Fruit fly (Drosophila melanogaster) whole organism, embryonic: ENCODE data around the gene CG10165.

Experiments used
- Aef1 ChIP-seq: fragments of 200-800 bp; sonication (Bioruptor generic); IDR thresholded peaks from 3 replicates; pipeline ENCODE4 v1.3.6; 2022; ENCODE audit warnings: missing biosample characterization, missing genetic modification characterization
- B-H2 ChIP-seq: fragments of 200-800 bp; sonication (Bioruptor generic); optimal IDR thresholded peaks from 2 replicates; lab custom pipeline; 2018; ENCODE audit warnings: missing biosample characterization, mild to moderate bottlenecking, missing genetic modification characterization
- BEAF-32 ChIP-seq: fragments of 200-800 bp; sonication (Bioruptor generic); optimal IDR thresholded peaks from 3 replicates; lab custom pipeline; 2017; ENCODE audit warnings: missing biosample characterization, missing genetic modification characterization, mild to moderate bottlenecking, moderate library complexity, missing genetic modification reagents
- CG12769 ChIP-seq: fragments of 200-800 bp; sonication (Bioruptor generic); optimal IDR thresholded peaks from 2 replicates; lab custom pipeline; 2019; ENCODE audit warnings: missing biosample characterization, mild to moderate bottlenecking, missing genetic modification characterization, moderate library complexity
- CG12942 ChIP-seq: fragments of 200-800 bp; sonication (Bioruptor generic); optimal IDR thresholded peaks from 3 replicates; lab custom pipeline; 2016; ENCODE audit warnings: missing biosample characterization, missing genetic modification characterization
- CG13424 ChIP-seq: fragments of 200-800 bp; sonication (Bioruptor generic); optimal IDR thresholded peaks from 2 replicates; lab custom pipeline; 2019; ENCODE audit warnings: missing biosample characterization, mild to moderate bottlenecking, missing genetic modification characterization, moderate library complexity
- CG13624 ChIP-seq: fragments of 200-800 bp; sonication (Bioruptor generic); optimal IDR thresholded peaks from 2 replicates; lab custom pipeline; 2016; ENCODE audit warnings: missing biosample characterization, missing genetic modification characterization
- CG16813 ChIP-seq: fragments of 200-800 bp; sonication (Bioruptor generic); IDR thresholded peaks from 3 replicates; pipeline ENCODE4 v1.3.6; 2022; ENCODE audit warnings: missing biosample characterization, missing genetic modification characterization; ENCODE audit not compliant: partially characterized antibody
- CG17829 ChIP-seq: fragments of 200-800 bp; optimal IDR thresholded peaks from 2 replicates; lab custom pipeline; 2019; ENCODE audit warnings: missing biosample characterization, mild to moderate bottlenecking, missing genetic modification characterization, moderate library complexity
- CG18599 ChIP-seq: fragments of 200-800 bp; sonication (Bioruptor generic); optimal IDR thresholded peaks from 3 replicates; lab custom pipeline; 2017; ENCODE audit warnings: missing biosample characterization, missing genetic modification characterization, mild to moderate bottlenecking, moderate library complexity, missing genetic modification reagents
- CG18619 ChIP-seq: fragments of 200-800 bp; sonication (Bioruptor generic); optimal IDR thresholded peaks from 3 replicates; lab custom pipeline; 2017; ENCODE audit warnings: missing biosample characterization, mild to moderate bottlenecking, missing genetic modification characterization
- CG2678 ChIP-seq: fragments of 200-800 bp; sonication (Bioruptor generic); optimal IDR thresholded peaks from 3 replicates; lab custom pipeline; 2019; ENCODE audit warnings: missing biosample characterization, mild to moderate bottlenecking, missing genetic modification characterization, moderate library complexity
- CG2712 ChIP-seq: fragments of 200-800 bp; optimal IDR thresholded peaks from 3 replicates; lab custom pipeline; 2019; ENCODE audit warnings: missing biosample characterization, mild to moderate bottlenecking, missing genetic modification characterization, moderate library complexity
- CG31441 ChIP-seq: fragments of 200-800 bp; sonication (Bioruptor generic); IDR thresholded peaks from 2 replicates; pipeline ENCODE4 v1.3.6; 2022; ENCODE audit warnings: missing biosample characterization, missing genetic modification characterization
- CG32767 ChIP-seq: fragments of 200-800 bp; sonication (Bioruptor generic); IDR thresholded peaks from 2 replicates; pipeline ENCODE4 v1.3.6; 2022; ENCODE audit warnings: missing biosample characterization, missing genetic modification characterization
- CG7556 ChIP-seq: fragments of 200-800 bp; sonication (Bioruptor generic); optimal IDR thresholded peaks from 2 replicates; lab custom pipeline; 2017; ENCODE audit warnings: missing biosample characterization, mild to moderate bottlenecking, missing genetic modification characterization
- CG7745 ChIP-seq: fragments of 200-800 bp; sonication (Bioruptor generic); optimal IDR thresholded peaks from 2 replicates; lab custom pipeline; 2018; ENCODE audit warnings: missing biosample characterization, mild to moderate bottlenecking, missing genetic modification characterization, moderate library complexity
- CG8281 ChIP-seq: fragments of 200-800 bp; sonication (Bioruptor generic); optimal IDR thresholded peaks from 2 replicates; lab custom pipeline; 2018; ENCODE audit warnings: missing biosample characterization, mild to moderate bottlenecking, missing genetic modification characterization, moderate library complexity
- CG8290 ChIP-seq, 3 experiments: fragments of 200-800 bp; sonication (Bioruptor generic); optimal IDR thresholded peaks; 2 replicates each; lab custom pipeline; 2016 to 2019; ENCODE audit warnings: missing biosample characterization in 3 of 3, missing genetic modification characterization in 3 of 3, mild to moderate bottlenecking in 2 of 3, moderate library complexity in 1 of 3
- CG8924 ChIP-seq: fragments of 200-800 bp; optimal IDR thresholded peaks from 3 replicates; lab custom pipeline; 2019; ENCODE audit warnings: missing biosample characterization, mild to moderate bottlenecking, missing genetic modification characterization, moderate library complexity
- H2.0 ChIP-seq: fragments of 200-800 bp; sonication (Bioruptor generic); IDR thresholded peaks from 2 replicates; pipeline ENCODE4 v1.3.6; 2022; ENCODE audit warnings: missing biosample characterization, missing genetic modification characterization
- HmgD ChIP-seq: fragments of 200-800 bp; sonication (Bioruptor generic); optimal IDR thresholded peaks from 3 replicates; lab custom pipeline; 2016; ENCODE audit warnings: missing biosample characterization, missing genetic modification characterization
- Hr3 ChIP-seq: fragments of 200-800 bp; sonication (Bioruptor generic); optimal IDR thresholded peaks from 3 replicates; lab custom pipeline; 2016; ENCODE audit warnings: missing biosample characterization, missing genetic modification characterization
- Kr ChIP-seq: fragments of 200-800 bp; sonication (Bioruptor generic); optimal IDR thresholded peaks from 2 replicates; lab custom pipeline; 2017; ENCODE audit warnings: missing biosample characterization, mild to moderate bottlenecking, missing genetic modification characterization
- NK7.1 ChIP-seq: fragments of 200-800 bp; sonication (Bioruptor generic); optimal IDR thresholded peaks from 3 replicates; lab custom pipeline; 2016; ENCODE audit warnings: missing biosample characterization, missing genetic modification characterization
- Nf-YC ChIP-seq: fragments of 200-800 bp; optimal IDR thresholded peaks from 3 replicates; lab custom pipeline; 2019; ENCODE audit warnings: missing biosample characterization, mild to moderate bottlenecking, missing genetic modification characterization, moderate library complexity
- Scr ChIP-seq: fragments of 200-800 bp; sonication (Bioruptor generic); IDR thresholded peaks from 2 replicates; pipeline ENCODE4 v1.3.6; 2022; ENCODE audit warnings: missing biosample characterization, missing genetic modification characterization; ENCODE audit not compliant: partially characterized antibody
- Stat92E ChIP-seq, 3 experiments: fragments of >200 bp in 2 of 3; fragments of 200-800 bp in 1 of 3; sonication (Bioruptor generic) in 1 of 3; optimal IDR thresholded peaks; 2 replicates each; lab custom pipeline; 2017 to 2019; ENCODE audit warnings: missing biosample characterization in 3 of 3, missing genetic modification characterization in 3 of 3, mild to moderate bottlenecking in 1 of 3, moderate library complexity in 1 of 3
- ase ChIP-seq: fragments of 200-800 bp; sonication (Bioruptor generic); IDR thresholded peaks from 3 replicates; pipeline ENCODE4 v1.3.6; 2022; ENCODE audit warnings: missing biosample characterization, missing genetic modification characterization
- ato ChIP-seq: fragments of 200-800 bp; sonication (Bioruptor generic); IDR thresholded peaks from 2 replicates; pipeline ENCODE4 v1.3.6; 2022; ENCODE audit warnings: missing biosample characterization, missing genetic modification characterization; ENCODE audit not compliant: partially characterized antibody
- bbx ChIP-seq: fragments of 200-800 bp; sonication (Bioruptor generic); IDR thresholded peaks from 2 replicates; pipeline ENCODE4 v1.3.6; 2022; ENCODE audit warnings: missing biosample characterization, missing genetic modification characterization; ENCODE audit not compliant: partially characterized antibody
- bsh ChIP-seq, 2 experiments: fragments of 200-800 bp; sonication (Bioruptor generic); optimal IDR thresholded peaks; 2 replicates each; lab custom pipeline; 2017 to 2018; ENCODE audit warnings: mild to moderate bottlenecking in 2 of 2, missing biosample characterization in 2 of 2, missing genetic modification characterization in 2 of 2, moderate library complexity in 1 of 2
- fd3F ChIP-seq: fragments of 200-800 bp; sonication (Bioruptor generic); optimal IDR thresholded peaks from 2 replicates; lab custom pipeline; 2018; ENCODE audit warnings: missing biosample characterization, mild to moderate bottlenecking, missing genetic modification characterization, moderate library complexity
- fru ChIP-seq: fragments of >200 bp; optimal IDR thresholded peaks from 2 replicates; lab custom pipeline; 2017
- gcm2 ChIP-seq: fragments of 200-800 bp; sonication (Bioruptor generic); optimal IDR thresholded peaks from 2 replicates; lab custom pipeline; 2016; ENCODE audit warnings: missing biosample characterization, missing genetic modification characterization
- inv ChIP-seq: fragments of 200-800 bp; sonication (Bioruptor generic); IDR thresholded peaks from 2 replicates; pipeline ENCODE4 v1.3.6; 2022; ENCODE audit warnings: missing biosample characterization, missing genetic modification characterization; ENCODE audit not compliant: partially characterized antibody
- lab ChIP-seq: fragments of 200-800 bp; sonication (Bioruptor generic); optimal IDR thresholded peaks from 3 replicates; lab custom pipeline; 2017; ENCODE audit warnings: missing biosample characterization, missing genetic modification characterization, mild to moderate bottlenecking, moderate library complexity, missing genetic modification reagents
- lilli ChIP-seq: fragments of 200-800 bp; sonication (Bioruptor generic); optimal IDR thresholded peaks from 3 replicates; lab custom pipeline; 2016; ENCODE audit warnings: missing biosample characterization, missing genetic modification characterization
- lov ChIP-seq, 2 experiments: fragments of 200-800 bp in 1 of 2; fragments of >200 bp in 1 of 2; sonication (Bioruptor generic) in 1 of 2; IDR thresholded peaks in 1 of 2; optimal IDR thresholded peaks in 1 of 2; 2 replicates in 1 of 2; 3 replicates in 1 of 2; pipeline versions ENCODE4 v1.3.6 to Lab custom; 2017 to 2022; ENCODE audit warnings: missing biosample characterization in 1 of 2, missing genetic modification characterization in 1 of 2
- nom ChIP-seq: fragments of 200-800 bp; sonication (Bioruptor generic); optimal IDR thresholded peaks from 2 replicates; lab custom pipeline; 2017; ENCODE audit warnings: missing biosample characterization, missing genetic modification characterization, mild to moderate bottlenecking, moderate library complexity, missing genetic modification reagents
- onecut ChIP-seq: fragments of 200-800 bp; sonication (Bioruptor generic); IDR thresholded peaks from 2 replicates; pipeline ENCODE4 v1.3.6; 2022; ENCODE audit warnings: missing biosample characterization, missing genetic modification characterization
- ssp ChIP-seq: fragments of 200-800 bp; sonication (Bioruptor generic); IDR thresholded peaks from 2 replicates; pipeline ENCODE4 v1.3.6; 2022; ENCODE audit warnings: missing biosample characterization, missing genetic modification characterization
- stwl ChIP-seq: fragments of 200-800 bp; sonication (Bioruptor generic); optimal IDR thresholded peaks from 3 replicates; lab custom pipeline; 2018; ENCODE audit warnings: missing biosample characterization, mild to moderate bottlenecking, missing genetic modification characterization, moderate library complexity
- tgo ChIP-seq: fragments of 200-800 bp; sonication (Bioruptor generic); IDR thresholded peaks from 3 replicates; pipeline ENCODE4 v1.3.6; 2022; ENCODE audit warnings: missing biosample characterization, missing genetic modification characterization
- ttk ChIP-seq: fragments of 200-800 bp; sonication (Bioruptor generic); IDR thresholded peaks from 2 replicates; pipeline ENCODE4 v2.1.2; 2022; ENCODE audit warnings: missing biosample characterization, missing genetic modification characterization
- unc-4 ChIP-seq: fragments of 200-800 bp; sonication (Bioruptor generic); IDR thresholded peaks from 2 replicates; pipeline ENCODE4 v1.3.6; 2022; ENCODE audit warnings: missing biosample characterization, missing genetic modification characterization; ENCODE audit not compliant: partially characterized antibody
- wek ChIP-seq: fragments of 200-800 bp; sonication (Bioruptor generic); optimal IDR thresholded peaks from 3 replicates; lab custom pipeline; 2018; ENCODE audit warnings: missing biosample characterization, mild to moderate bottlenecking, missing genetic modification characterization, moderate library complexity
- zfh2 ChIP-seq: fragments of 200-800 bp; sonication (Bioruptor generic); optimal IDR thresholded peaks from 2 replicates; lab custom pipeline; 2016; ENCODE audit warnings: missing biosample characterization, missing genetic modification characterization

CG10165 gene

DNA sequence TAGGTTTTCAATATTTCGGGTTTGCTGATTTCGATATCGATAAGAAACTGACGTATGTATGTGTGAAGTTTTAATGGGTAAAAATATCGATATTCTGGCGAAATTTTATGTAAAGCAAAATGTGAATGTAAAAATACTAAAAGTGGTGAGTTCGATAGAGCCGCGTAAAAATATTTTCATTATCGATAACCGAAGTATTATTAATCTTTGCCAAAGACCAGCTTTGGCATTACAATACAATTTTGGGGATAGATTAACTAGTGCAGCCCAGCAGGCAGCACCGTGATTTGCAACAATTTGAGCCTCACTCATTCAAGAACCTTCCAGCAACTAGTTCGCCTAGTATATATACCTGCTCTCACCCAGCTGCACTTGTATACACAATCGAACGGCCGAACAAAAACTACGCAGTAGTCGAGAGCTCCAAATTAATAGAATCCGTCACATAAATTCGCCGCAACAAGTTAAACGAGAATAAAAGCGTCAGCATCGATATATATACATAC is 12.2 kb upstream of the CG10165 start (continued):
- peak in 1 of 2 experiments; percentile 12 for TF ChIP-seq bsh (GFP tag; optimal IDR thresholded peaks at IDR 0.05; lab: Kevin White, UChicago)
- TF ChIP-seq unc-4 (GFP tag; lab: Robert Waterston, UW), result peak; percentile 91
- TF ChIP-seq CG32767 (GFP tag; lab: Robert Waterston, UW), result 0 out of 2 replicates have a peak, but pooled peaks have one; percentile 15
- no peak for TF ChIP-seq CG13424 (tag; lab: Kevin White, UChicago)
- TF ChIP-seq CG13624 (GFP tag; lab: Kevin White, UChicago), result peak; percentile 65
- TF ChIP-seq CG2712, result peak; percentile 33
- TF ChIP-seq onecut (GFP tag; lab: Robert Waterston, UW), result peak; percentile 8; the same call in 1 of the 2 replicates
- TF ChIP-seq BEAF-32 (GFP tag; lab: Kevin White, UChicago), result peak; percentile 81
- TF ChIP-seq Hr3, result no peak
- TF ChIP-seq ase, result no peak
- no peak for TF ChIP-seq CG7556 (GFP tag; lab: Kevin White, UChicago)
- peak; percentile 94 for TF ChIP-seq ato (GFP tag; lab: Robert Waterston, UW)
- no peak for TF ChIP-seq ttk
- no peak for TF ChIP-seq nom
- TF ChIP-seq B-H2 (GFP tag; lab: Kevin White, UChicago), result no peak
- TF ChIP-seq CG12942 (GFP tag; lab: Kevin White, UChicago), result no peak
- no peak for TF ChIP-seq CG8924 (tag; lab: Kevin White, UChicago)
- TF ChIP-seq H2.0, result no peak
- no peak for TF ChIP-seq gcm2 (GFP tag; lab: Kevin White, UChicago)
- TF ChIP-seq CG8290 (GFP tag; optimal IDR thresholded peaks at IDR 0.05; lab: Kevin White, UChicago), result no peak
- TF ChIP-seq CG8290 (tag; optimal IDR thresholded peaks at IDR 0.05; lab: Kevin White, UChicago), result peak in 1 of 2 experiments; percentile 48
- TF ChIP-seq ssp (GFP tag; lab: Robert Waterston, UW), result no peak
- no peak for TF ChIP-seq lov (optimal IDR thresholded peaks at IDR 0.05; lab: Kevin White, UChicago)
- TF ChIP-seq lov (GFP tag; IDR thresholded peaks at IDR 0.05; lab: Robert Waterston, UW), result no peak
- peak; percentile 62 for TF ChIP-seq CG31441
- TF ChIP-seq CG8281 (tag; lab: Kevin White, UChicago), result no peak
- TF ChIP-seq fd3F (GFP tag; lab: Kevin White, UChicago), result no peak
- TF ChIP-seq CG18619 (GFP tag; lab: Kevin White, UChicago), result no peak
- TF ChIP-seq bbx (GFP tag; lab: Robert Waterston, UW), result peak; percentile 88
- no peak for TF ChIP-seq CG7745 (tag; lab: Kevin White, UChicago)
- peak; percentile 38 for TF ChIP-seq HmgD (GFP tag; lab: Kevin White, UChicago)
- peak; percentile 33 for TF ChIP-seq CG12769 (tag; lab: Kevin White, UChicago)
- TF ChIP-seq Stat92E (GFP tag; optimal IDR thresholded peaks at IDR 0.05; lab: Kevin White, UChicago), result peak in 1 of 3 experiments; percentile 35
- TF ChIP-seq CG17829 (tag; lab: Kevin White, UChicago), result peak; percentile 33
- TF ChIP-seq NK7.1 (GFP tag; lab: Kevin White, UChicago), result no peak
- TF ChIP-seq Scr (GFP tag; lab: Robert Waterston, UW), result peak; percentile 86
- TF ChIP-seq Nf-YC (tag; lab: Kevin White, UChicago), result no peak
- peak; percentile 89 for TF ChIP-seq CG16813 (GFP tag; lab: Robert Waterston, UW)
- no peak for TF ChIP-seq tgo (GFP tag; lab: Robert Waterston, UW)
- peak; percentile 8 for TF ChIP-seq CG2678 (tag; lab: Kevin White, UChicago)
- TF ChIP-seq Kr (GFP tag; lab: Kevin White, UChicago), result no peak
- TF ChIP-seq inv (GFP tag; lab: Robert Waterston, UW), result peak; percentile 73
- no peak for TF ChIP-seq wek (GFP tag; lab: Kevin White, UChicago)
- no peak for TF ChIP-seq CG18599 (GFP tag; lab: Kevin White, UChicago)
- no peak for TF ChIP-seq lab (GFP tag; lab: Kevin White, UChicago)
- peak; percentile 96 for TF ChIP-seq stwl (tag; lab: Kevin White, UChicago)
- no peak for TF ChIP-seq lilli (GFP tag; lab: Kevin White, UChicago)
- TF ChIP-seq Aef1 (GFP tag; lab: Robert Waterston, UW), result no peak
- no peak for TF ChIP-seq fru (lab: Kevin White, UChicago)
- TF ChIP-seq zfh2 (GFP tag; lab: Kevin White, UChicago), result no peak
